Worm (Caenorhabditis elegans): ENCODE results near the gene hsp-75.

The hsp-75 gene

DNA sequence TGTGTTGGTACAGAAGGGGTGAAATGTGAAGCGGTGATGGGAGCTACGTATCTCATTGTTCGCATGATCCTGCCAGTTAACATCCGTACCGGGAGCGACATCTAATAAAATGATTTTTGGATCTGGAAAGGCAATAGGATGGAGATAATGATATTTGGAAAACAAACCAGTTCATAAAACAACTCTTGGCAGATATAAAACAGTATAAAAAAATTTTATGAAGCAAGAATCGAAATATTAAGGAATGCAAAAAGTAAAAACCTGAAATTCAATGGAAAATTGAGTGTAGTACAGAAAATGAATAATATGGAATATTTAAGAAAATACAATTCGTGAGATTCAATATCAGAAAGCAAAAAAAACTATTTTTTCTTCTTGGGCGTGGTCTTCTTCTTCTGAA, at the start of gene hsp-75:
hsp-75 (minus strand) TSS at position 101 of the 400 bp plus-strand sequence.
- TF ChIP-seq ceh-48 (tag; optimal IDR thresholded peaks at IDR 0.05) (no peak), elt-4 (tag; optimal IDR thresholded peaks at IDR 0.05) (no peak), Y22D7AL.16 (tag; optimal IDR thresholded peaks at IDR 0.05) (no peak), syd-9 (tag; optimal IDR thresholded peaks at IDR 0.05) (no peak), hlh-8 (tag; optimal IDR thresholded peaks at IDR 0.05) (no peak), sox-2 (GFP tag; IDR thresholded peaks at IDR 0.05) (no peak), ceh-30 (tag; optimal IDR thresholded peaks at IDR 0.05) (no peak), ceh-19 (GFP tag; optimal IDR thresholded peaks at IDR 0.05) (no peak), hlh-6 (tag; optimal IDR thresholded peaks at IDR 0.05) (no peak), ceh-24 (tag; optimal IDR thresholded peaks at IDR 0.05) (no peak)

DNA sequence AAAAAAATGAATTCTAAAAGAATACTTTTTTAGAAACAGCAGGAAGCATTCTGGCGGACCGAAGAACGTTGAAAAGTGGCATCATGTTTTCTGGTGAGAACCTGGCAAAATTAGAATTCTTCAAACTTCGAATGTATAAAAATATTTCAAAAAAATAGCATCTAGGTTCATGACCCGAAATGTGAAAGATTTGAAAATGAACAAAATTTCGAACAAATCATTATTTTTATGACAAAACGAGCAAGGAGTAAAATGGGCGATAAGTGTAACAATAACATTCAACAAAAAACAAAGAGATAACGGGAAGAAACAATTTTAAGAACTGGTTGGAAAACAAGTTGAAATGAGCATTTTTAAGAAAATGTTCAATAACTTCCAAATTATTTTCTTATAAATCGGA, 48.8 kb upstream of the hsp-75 start, which contains the start of gene psd-1:
psd-1 (minus strand) TSS at position 101 of the 400 bp plus-strand sequence.
- TF ChIP-seq ceh-48 (tag; optimal IDR thresholded peaks at IDR 0.05) (no peak), ceh-2 (tag; optimal IDR thresholded peaks at IDR 0.05) (no peak), elt-2 (tag; optimal IDR thresholded peaks at IDR 0.05) (no peak), ceh-31 (tag; optimal IDR thresholded peaks at IDR 0.05) (no peak), eyg-1 (tag; optimal IDR thresholded peaks at IDR 0.05) (no peak), hlh-13 (GFP tag; optimal IDR thresholded peaks at IDR 0.05) (no peak), ztf-16 (tag; optimal IDR thresholded peaks at IDR 0.05) (no peak)

DNA sequence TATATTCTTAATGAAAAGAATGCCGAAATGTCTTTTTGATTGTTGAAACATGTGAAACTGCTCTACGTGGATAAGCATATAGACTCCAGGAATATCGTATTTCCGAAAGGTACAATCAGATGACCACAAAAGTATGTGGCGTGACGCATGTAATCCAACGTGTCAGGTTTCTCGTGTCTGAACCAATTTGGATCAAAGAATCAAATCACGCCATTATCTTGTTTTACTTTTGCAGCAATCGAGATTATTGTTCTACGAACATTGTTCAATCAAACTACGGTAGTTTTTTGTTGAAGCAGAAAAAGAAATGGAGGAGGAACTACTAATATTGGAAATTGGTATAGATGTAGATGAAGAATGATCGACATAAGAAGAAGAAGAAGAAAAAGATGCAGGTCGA, 47.2 kb upstream of the hsp-75 start:
- TF ChIP-seq ztf-16 (tag; optimal IDR thresholded peaks at IDR 0.05): no peak
- no peak for TF ChIP-seq unc-86 (tag; optimal IDR thresholded peaks at IDR 0.05)
- no peak for TF ChIP-seq syd-9 (tag; optimal IDR thresholded peaks at IDR 0.05)
- TF ChIP-seq ceh-6 (GFP tag; optimal IDR thresholded peaks at IDR 0.05): no peak
- no peak for TF ChIP-seq ama-1 (optimal IDR thresholded peaks at IDR 0.05)
- TF ChIP-seq C38D4.7 (GFP tag; optimal IDR thresholded peaks at IDR 0.05): no peak

DNA sequence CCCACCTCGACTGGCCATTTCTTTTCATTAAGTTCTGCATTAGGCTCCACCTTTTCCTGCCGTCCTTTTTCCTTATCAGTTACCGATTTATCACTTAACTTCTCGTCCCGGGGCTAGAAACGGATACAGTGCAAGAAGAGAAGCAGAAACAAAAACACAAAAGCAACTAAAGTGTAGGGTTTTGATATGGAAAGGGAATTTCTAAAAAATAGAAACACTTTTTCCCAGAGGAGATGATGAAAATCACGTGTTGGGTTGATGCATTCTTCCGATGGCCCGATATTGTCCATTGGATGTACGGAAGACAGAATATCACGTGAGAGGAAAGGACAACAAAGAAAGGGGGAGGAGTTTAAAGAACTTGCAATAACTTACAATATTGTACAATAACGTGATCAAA, 46.3 kb upstream of the hsp-75 start:
- TF ChIP-seq tbx-2 (tag; optimal IDR thresholded peaks at IDR 0.05) (no peak), che-1 (tag; optimal IDR thresholded peaks at IDR 0.05) (no peak), hlh-30 (tag; optimal IDR thresholded peaks at IDR 0.05; ENCODE audit: insufficient read depth) (peak; percentile 65)

DNA sequence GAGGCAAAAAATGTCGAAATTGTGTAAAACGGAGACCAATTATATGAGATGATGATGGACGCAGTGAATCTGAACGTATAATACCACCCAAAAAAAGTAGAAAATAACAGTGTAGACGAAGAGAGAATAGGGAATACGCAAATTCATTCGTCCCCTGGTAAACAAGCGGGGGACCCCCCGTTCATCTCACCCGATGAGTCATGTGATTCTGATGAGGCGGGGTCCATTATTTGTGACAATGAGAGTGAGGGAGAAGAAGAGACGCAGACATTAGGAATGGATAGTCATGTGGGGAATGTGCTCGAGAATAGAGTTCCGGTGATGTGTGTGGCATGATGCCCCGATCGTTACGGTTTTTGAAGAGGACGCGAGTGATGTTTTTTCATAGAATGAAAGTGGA, 45.6 kb upstream of the hsp-75 start:
- TF ChIP-seq nfya-1 (tag; optimal IDR thresholded peaks at IDR 0.05) (peak; percentile 36), unc-55 (GFP tag; optimal IDR thresholded peaks at IDR 0.05) (peak; percentile 75), fkh-10 (GFP tag; optimal IDR thresholded peaks at IDR 0.05) (no peak), C38D4.7 (GFP tag; optimal IDR thresholded peaks at IDR 0.05) (no peak), sox-2 (GFP tag; IDR thresholded peaks at IDR 0.05) (no peak), ceh-18 (tag; optimal IDR thresholded peaks at IDR 0.05) (no peak), tbx-7 (tag; optimal IDR thresholded peaks at IDR 0.05) (no peak), ceh-24 (tag; optimal IDR thresholded peaks at IDR 0.05) (no peak), rnt-1 (tag; optimal IDR thresholded peaks at IDR 0.05) (peak; percentile 5), ets-4 (tag; optimal IDR thresholded peaks at IDR 0.05) (no peak), sdc-2 (tag; optimal IDR thresholded peaks at IDR 0.05) (no peak), pha-2 (tag; optimal IDR thresholded peaks at IDR 0.05) (peak; percentile 39), hlh-30 (tag; optimal IDR thresholded peaks at IDR 0.05; ENCODE audit: insufficient read depth) (peak; percentile 99), tbx-2 (tag; optimal IDR thresholded peaks at IDR 0.05) (peak; percentile 62), ttx-3 (tag; optimal IDR thresholded peaks at IDR 0.05) (no peak), ref-2 (tag; optimal IDR thresholded peaks at IDR 0.05) (peak; percentile 52), ceh-31 (tag; optimal IDR thresholded peaks at IDR 0.05) (peak; percentile 79), Y22D7AL.16 (tag; optimal IDR thresholded peaks at IDR 0.05) (no peak), ceh-2 (tag; optimal IDR thresholded peaks at IDR 0.05) (peak; percentile 27), unc-42 (tag; optimal IDR thresholded peaks at IDR 0.05) (peak; percentile 14), ceh-34 (tag; optimal IDR thresholded peaks at IDR 0.05) (peak; percentile 39)

Data from whole organism, late embryonic.